Fruit fly (Drosophila melanogaster): ENCODE results near the gene CG12075.

Gene CG12075

DNA sequence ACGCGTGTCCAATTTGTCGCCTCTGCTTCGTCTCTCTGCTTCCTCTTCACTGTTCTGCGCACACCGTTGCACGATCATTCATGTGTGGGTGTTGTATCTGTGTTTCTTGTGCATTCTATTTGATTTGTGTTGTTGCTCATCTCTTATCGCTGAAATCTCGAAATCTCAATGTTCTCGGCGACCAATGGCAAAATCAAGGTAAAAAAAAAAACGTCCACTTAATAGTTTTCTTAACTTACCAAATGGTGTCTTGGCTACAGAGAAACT lies 69.4 kb downstream of the CG12075 start:
- no peak for TF ChIP-seq kay (GFP tag; ENCODE audit: borderline replicate concordance)
- TF ChIP-seq pad (GFP tag; optimal IDR thresholded peaks at IDR 0.05), result no peak
- TF ChIP-seq Clk (GFP tag; optimal IDR thresholded peaks at IDR 0.05), result no peak
- no peak for TF ChIP-seq Mnt (GFP tag; optimal IDR thresholded peaks at IDR 0.05)
- no peak for TF ChIP-seq CG5204 (GFP tag; optimal IDR thresholded peaks at IDR 0.05)
- TF ChIP-seq bab1 (GFP tag; optimal IDR thresholded peaks at IDR 0.05), result no peak
- no peak for TF ChIP-seq cnc (optimal IDR thresholded peaks at IDR 0.05)

DNA sequence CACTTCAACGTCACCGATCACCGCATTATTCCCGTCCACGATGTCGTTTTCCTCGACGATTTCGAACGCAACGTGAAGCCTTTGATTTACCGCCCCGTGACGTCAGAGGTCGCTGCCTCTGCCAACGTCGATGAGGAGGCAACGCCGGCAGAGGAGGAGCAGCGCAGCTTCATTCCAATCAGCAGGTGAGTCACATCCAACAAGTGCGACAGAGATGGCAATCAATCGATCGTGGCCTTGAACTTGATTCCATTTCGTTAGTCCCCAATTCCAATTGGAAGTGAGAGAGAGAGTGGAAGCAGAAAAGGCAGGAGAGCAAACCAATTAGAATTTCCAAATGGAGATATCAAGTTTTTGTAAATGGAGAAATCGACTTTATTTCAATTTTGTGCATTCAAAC lies 70.0 kb downstream of the CG12075 start:
- no peak for TF ChIP-seq CG1620 (GFP tag; optimal IDR thresholded peaks at IDR 0.05)
- no peak for TF ChIP-seq cic (GFP tag; optimal IDR thresholded peaks at IDR 0.05)
- TF ChIP-seq ovo (GFP tag; optimal IDR thresholded peaks at IDR 0.05), result no peak
- TF ChIP-seq bab1 (GFP tag; optimal IDR thresholded peaks at IDR 0.05), result no peak
- TF ChIP-seq CG14711 (tag; optimal IDR thresholded peaks at IDR 0.05), result no peak
- TF ChIP-seq pad (GFP tag; optimal IDR thresholded peaks at IDR 0.05), result no peak
- no peak for TF ChIP-seq Mnt (GFP tag; optimal IDR thresholded peaks at IDR 0.05)
- no peak for TF ChIP-seq CG11617 (GFP tag; optimal IDR thresholded peaks at IDR 0.05)
- no peak for TF ChIP-seq toe (GFP tag; optimal IDR thresholded peaks at IDR 0.05)
- TF ChIP-seq CG7045 (GFP tag; optimal IDR thresholded peaks at IDR 0.05), result no peak
- no peak for TF ChIP-seq CG33017 (tag; optimal IDR thresholded peaks at IDR 0.05)
- TF ChIP-seq kay (GFP tag; ENCODE audit: borderline replicate concordance), result no peak
- TF ChIP-seq Crg-1 (GFP tag; optimal IDR thresholded peaks at IDR 0.05), result no peak
- TF ChIP-seq Clk (GFP tag; optimal IDR thresholded peaks at IDR 0.05), result no peak
- TF ChIP-seq CG12768 (GFP tag; optimal IDR thresholded peaks at IDR 0.05), result no peak
- TF ChIP-seq tj (GFP tag; optimal IDR thresholded peaks at IDR 0.05), result no peak
- no peak for TF ChIP-seq CG5204 (GFP tag; optimal IDR thresholded peaks at IDR 0.05)
- TF ChIP-seq cnc (optimal IDR thresholded peaks at IDR 0.05), result no peak

DNA sequence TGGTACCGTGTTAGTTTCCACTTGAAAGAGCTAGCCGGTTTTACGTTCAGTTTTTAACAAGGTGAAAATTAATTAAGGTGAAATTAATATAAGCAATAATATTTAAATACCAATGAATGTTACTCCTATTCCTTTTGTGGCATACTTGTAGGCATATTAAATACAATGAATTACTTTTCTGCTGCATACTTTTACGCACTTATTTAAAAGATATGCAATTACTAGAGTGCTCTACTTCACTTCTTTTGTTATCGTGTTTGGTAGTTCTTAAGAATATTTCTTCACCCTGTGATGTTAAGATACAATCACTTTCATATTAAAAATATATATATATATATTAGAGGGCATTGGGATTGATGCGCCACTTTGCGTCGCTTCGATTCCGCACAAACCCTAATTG lies 73.8 kb downstream of the CG12075 start:
- TF ChIP-seq kay (GFP tag; ENCODE audit: borderline replicate concordance) (no peak), pad (GFP tag; optimal IDR thresholded peaks at IDR 0.05) (no peak), Clk (GFP tag; optimal IDR thresholded peaks at IDR 0.05) (no peak), CG12768 (GFP tag; optimal IDR thresholded peaks at IDR 0.05) (no peak), CG11617 (GFP tag; optimal IDR thresholded peaks at IDR 0.05) (no peak), CG7045 (GFP tag; optimal IDR thresholded peaks at IDR 0.05) (no peak), CG7101 (tag; optimal IDR thresholded peaks at IDR 0.05) (no peak), CG33017 (tag; optimal IDR thresholded peaks at IDR 0.05) (no peak), CG1620 (GFP tag; optimal IDR thresholded peaks at IDR 0.05) (no peak)
